Worm (Caenorhabditis elegans) whole organism, L3 larva: ENCODE data around the gene nceh-1.

ENCODE experiments used
- ZK546.5 ChIP-seq: sonication (generic microtip); optimal IDR thresholded peaks from 2 replicates; lab custom pipeline; 2017; ENCODE audit warnings: missing biosample characterization, missing genetic modification characterization
- aly-2 ChIP-seq: fragments of 150-350 bp; optimal IDR thresholded peaks from 2 replicates; lab custom pipeline; 2014; ENCODE audit warnings: missing biosample characterization, missing genetic modification characterization
- ceh-16 ChIP-seq: sonication (generic microtip); optimal IDR thresholded peaks from 2 replicates; lab custom pipeline; 2017; ENCODE audit warnings: missing biosample characterization, missing genetic modification characterization
- ceh-82 ChIP-seq: fragments of 150-350 bp; optimal IDR thresholded peaks from 2 replicates; lab custom pipeline; 2014; ENCODE audit warnings: missing biosample characterization, missing genetic modification characterization
- egl-27 ChIP-seq: sonication (generic microtip); optimal IDR thresholded peaks from 4 replicates; lab custom pipeline; 2017; ENCODE audit warnings: missing biosample characterization, missing genetic modification reagents, missing genetic modification characterization
- egl-5 ChIP-seq: fragments of 150-350 bp; optimal IDR thresholded peaks from 2 replicates; lab custom pipeline; 2017; ENCODE audit warnings: missing biosample characterization, missing genetic modification reagents, missing genetic modification characterization, inconsistent platforms
- elt-1 ChIP-seq: fragments of 150-350 bp; optimal IDR thresholded peaks from 2 replicates; lab custom pipeline; 2014; ENCODE audit warnings: missing biosample characterization, missing genetic modification characterization
- elt-2 ChIP-seq: sonication (generic microtip); optimal IDR thresholded peaks from 2 replicates; lab custom pipeline; 2016; ENCODE audit warnings: missing genetic modification reagents, mild to moderate bottlenecking, missing genetic modification characterization, missing compliant biosample characterization
- elt-3 ChIP-seq, 3 experiments: fragments of 150-350 bp in 1 of 3; sonication (generic microtip) in 2 of 3; optimal IDR thresholded peaks; 2 replicates in 2 of 3; 4 replicates in 1 of 3; lab custom pipeline; 2014 to 2017; ENCODE audit warnings: missing biosample characterization in 3 of 3, missing genetic modification characterization in 3 of 3
- eor-1 ChIP-seq, 2 experiments: fragments of 150-350 bp; optimal IDR thresholded peaks; 2 replicates each; lab custom pipeline; 2014 to 2018; ENCODE audit warnings: missing biosample characterization in 2 of 2, missing genetic modification characterization in 2 of 2
- fkh-2 ChIP-seq: fragments of 150-350 bp; optimal IDR thresholded peaks from 2 replicates; lab custom pipeline; 2014; ENCODE audit warnings: missing biosample characterization, missing genetic modification reagents, missing genetic modification characterization
- fos-1 ChIP-seq: fragments of 150-350 bp; optimal IDR thresholded peaks from 2 replicates; lab custom pipeline; 2014; ENCODE audit warnings: missing biosample characterization, missing genetic modification characterization
- hmg-11 ChIP-seq: sonication (generic microtip); optimal IDR thresholded peaks from 2 replicates; lab custom pipeline; 2016; ENCODE audit warnings: missing genetic modification characterization, missing compliant biosample characterization
- jun-1 ChIP-seq: fragments of 150-350 bp; optimal IDR thresholded peaks from 2 replicates; lab custom pipeline; 2014; ENCODE audit warnings: missing biosample characterization, missing genetic modification reagents, missing genetic modification characterization
- lsy-12 ChIP-seq: sonication (generic microtip); optimal IDR thresholded peaks from 2 replicates; lab custom pipeline; 2016; ENCODE audit warnings: mild to moderate bottlenecking, missing genetic modification characterization, missing compliant biosample characterization
- nfya-1 ChIP-seq: sonication (generic microtip); optimal IDR thresholded peaks from 2 replicates; lab custom pipeline; 2017; ENCODE audit warnings: missing genetic modification characterization, mild to moderate bottlenecking, missing compliant biosample characterization, antibody characterized with exemption, moderate library complexity; ENCODE audit not compliant: insufficient read depth
- nhr-23 ChIP-seq: fragments of 150-350 bp; optimal IDR thresholded peaks from 2 replicates; lab custom pipeline; 2014; ENCODE audit warnings: missing biosample characterization, missing genetic modification reagents, missing genetic modification characterization
- nhr-237 ChIP-seq: fragments of 150-350 bp; optimal IDR thresholded peaks from 2 replicates; lab custom pipeline; 2014; ENCODE audit warnings: missing biosample characterization, missing genetic modification characterization
- nhr-25 ChIP-seq: sonication (generic microtip); optimal IDR thresholded peaks from 2 replicates; lab custom pipeline; 2017; ENCODE audit warnings: missing biosample characterization, missing genetic modification characterization
- nhr-28 ChIP-seq: fragments of 150-350 bp; optimal IDR thresholded peaks from 2 replicates; lab custom pipeline; 2014; ENCODE audit warnings: missing biosample characterization, missing genetic modification characterization
- nhr-43 ChIP-seq: sonication (generic microtip); optimal IDR thresholded peaks from 2 replicates; lab custom pipeline; 2016; ENCODE audit warnings: mild to moderate bottlenecking, missing genetic modification characterization, missing compliant biosample characterization; ENCODE audit not compliant: poor library complexity, severe bottlenecking
- nhr-67 ChIP-seq: fragments of 150-350 bp; optimal IDR thresholded peaks from 2 replicates; lab custom pipeline; 2014; ENCODE audit warnings: missing biosample characterization, missing genetic modification characterization
- pha-4 ChIP-seq: fragments of 150-350 bp; optimal IDR thresholded peaks from 2 replicates; lab custom pipeline; 2014; ENCODE audit warnings: missing biosample characterization, missing genetic modification reagents, missing genetic modification characterization
- sea-2 ChIP-seq: fragments of 150-350 bp; sonication (generic microtip); optimal IDR thresholded peaks from 4 replicates; lab custom pipeline; 2014; ENCODE audit warnings: missing biosample characterization, missing genetic modification reagents, missing genetic modification characterization
- skn-1 ChIP-seq: fragments of 150-350 bp; optimal IDR thresholded peaks from 2 replicates; lab custom pipeline; 2014; ENCODE audit warnings: missing biosample characterization, missing genetic modification characterization
- snpc-4 ChIP-seq: fragments of 150-350 bp; optimal IDR thresholded peaks from 2 replicates; lab custom pipeline; 2014; ENCODE audit warnings: missing biosample characterization, missing genetic modification characterization
- tbx-2 ChIP-seq: sonication (generic microtip); optimal IDR thresholded peaks from 2 replicates; lab custom pipeline; 2016; ENCODE audit warnings: mild to moderate bottlenecking, missing genetic modification characterization, missing compliant biosample characterization
- unc-39 ChIP-seq: sonication (generic microtip); optimal IDR thresholded peaks from 4 replicates; lab custom pipeline; 2017; ENCODE audit warnings: missing biosample characterization, missing genetic modification characterization
- unc-62 ChIP-seq: fragments of 150-350 bp; sonication (generic microtip); optimal IDR thresholded peaks from 4 replicates; lab custom pipeline; 2014; ENCODE audit warnings: missing biosample characterization, missing genetic modification reagents, missing genetic modification characterization
- zag-1 ChIP-seq: fragments of 150-350 bp; optimal IDR thresholded peaks from 2 replicates; lab custom pipeline; 2014; ENCODE audit warnings: missing biosample characterization, missing genetic modification characterization
- ztf-11 ChIP-seq: fragments of 150-350 bp; optimal IDR thresholded peaks from 2 replicates; lab custom pipeline; 2014; ENCODE audit warnings: missing biosample characterization, missing genetic modification characterization
- ztf-4 ChIP-seq: fragments of 150-350 bp; optimal IDR thresholded peaks from 2 replicates; lab custom pipeline; 2014; ENCODE audit warnings: missing biosample characterization, missing genetic modification characterization

The nceh-1 gene

ce11 chrV:19390029-19390428, 12.8 kb downstream of the nceh-1 start, which contains the start of gene slcr-46.2:
slcr-46.2 (minus strand) TSS chrV:19390129.
- no peak for TF ChIP-seq snpc-4 (tag; lab: Kevin White, UChicago)
- TF ChIP-seq nhr-237 (tag; lab: Kevin White, UChicago), result no peak
- TF ChIP-seq nhr-25 (tag; lab: Kevin White, UChicago), result no peak
- TF ChIP-seq sea-2, result no peak
- no peak for TF ChIP-seq unc-39 (tag; lab: Kevin White, UChicago)
- TF ChIP-seq elt-1 (tag; lab: Kevin White, UChicago), result no peak
- no peak for TF ChIP-seq aly-2 (tag; lab: Kevin White, UChicago)
- TF ChIP-seq pha-4 (tag; lab: Kevin White, UChicago), result no peak
- no peak for TF ChIP-seq nhr-28 (tag; lab: Kevin White, UChicago)
- no peak for TF ChIP-seq ztf-11 (tag; lab: Kevin White, UChicago)
- no peak for TF ChIP-seq nhr-23 (tag; lab: Kevin White, UChicago)
- TF ChIP-seq elt-3 (tag; optimal IDR thresholded peaks at IDR 0.05; lab: Kevin White, UChicago), result no peak
- no peak for TF ChIP-seq elt-2
- TF ChIP-seq nhr-43 (tag; lab: Kevin White, UChicago), result no peak

- TF ChIP-seq nfya-1 (tag; lab: Kevin White, UChicago) (peak; percentile 33), hmg-11 (tag; lab: Kevin White, UChicago) (peak; percentile 55), egl-5 (no peak)
Observed at ce11 chrV:19391242-19391641, 14.0 kb downstream of the nceh-1 start.

- TF ChIP-seq ztf-4 (tag; lab: Kevin White, UChicago) (no peak), jun-1 (tag; lab: Kevin White, UChicago) (no peak)
Observed at ce11 chrV:19394750-19395149, 17.5 kb downstream of the nceh-1 start, which contains the start of gene C25F9.8. C25F9.8 (plus strand) TSS chrV:19395050.

ce11 chrV:19396576-19397313, 19.5 kb downstream of the nceh-1 start:
- TF ChIP-seq eor-1 (tag; optimal IDR thresholded peaks at IDR 0.05; lab: Kevin White, UChicago) (no peak), jun-1 (tag; lab: Kevin White, UChicago) (no peak), tbx-2 (tag; lab: Kevin White, UChicago) (no peak), aly-2 (tag; lab: Kevin White, UChicago) (no peak), egl-27 (tag; lab: Kevin White, UChicago) (no peak), ceh-82 (tag; lab: Kevin White, UChicago) (no peak)

ce11 chrV:19398396-19398795, 21.2 kb downstream of the nceh-1 start:
- no peak for TF ChIP-seq zag-1
- no peak for TF ChIP-seq hmg-11 (tag; lab: Kevin White, UChicago)
- TF ChIP-seq fos-1 (tag; lab: Kevin White, UChicago), result no peak
- no peak for TF ChIP-seq ZK546.5 (tag; lab: Kevin White, UChicago)
- TF ChIP-seq nhr-25 (tag; lab: Kevin White, UChicago), result no peak
- TF ChIP-seq ceh-16 (tag; lab: Kevin White, UChicago), result no peak
- no peak for TF ChIP-seq unc-62
- TF ChIP-seq elt-3 (tag; optimal IDR thresholded peaks at IDR 0.05; lab: Kevin White, UChicago), result no peak
- TF ChIP-seq skn-1 (tag; lab: Kevin White, UChicago), result no peak
- no peak for TF ChIP-seq snpc-4 (tag; lab: Kevin White, UChicago)
- no peak for TF ChIP-seq nhr-28 (tag; lab: Kevin White, UChicago)
- TF ChIP-seq fkh-2 (tag; lab: Kevin White, UChicago), result no peak

- TF ChIP-seq snpc-4 (tag; lab: Kevin White, UChicago) (no peak), zag-1 (no peak), eor-1 (tag; optimal IDR thresholded peaks at IDR 0.05; lab: Kevin White, UChicago) (no peak), lsy-12 (tag; lab: Kevin White, UChicago) (no peak), ceh-82 (tag; lab: Kevin White, UChicago) (no peak), nhr-23 (tag; lab: Kevin White, UChicago) (no peak), nhr-67 (tag; lab: Kevin White, UChicago) (no peak), hmg-11 (tag; lab: Kevin White, UChicago) (no peak), pha-4 (tag; lab: Kevin White, UChicago) (no peak)
Observed at ce11 chrV:19398882-19399281, 21.6 kb downstream of the nceh-1 start, which contains the start of gene C25F9.13. C25F9.13 (minus strand) TSS chrV:19398982.
